Worm (Caenorhabditis elegans) whole organism, young adult: Measurements from ENCODE around the gene ndg-4.
A peak's percentile ranks its signal among the peaks of the same experiment; 100 is the strongest.

Experiments
- C06A6.2 ChIP-seq: fragments of 200-800 bp; sonication (Bioruptor generic); conservative IDR thresholded peaks from 2 replicates; pipeline ENCODE4 v1.3.6; 2022; ENCODE audit warnings: missing genetic modification characterization, missing compliant biosample characterization
- C17E4.6 ChIP-seq: fragments of 200-800 bp; sonication (Bioruptor generic); IDR thresholded peaks from 2 replicates; pipeline ENCODE4 v1.3.6; 2022; ENCODE audit warnings: missing genetic modification reagents, missing genetic modification characterization, missing compliant biosample characterization
- F10E7.11 ChIP-seq: sonication (generic microtip); optimal IDR thresholded peaks from 2 replicates; lab custom pipeline; 2017; ENCODE audit warnings: mild to moderate bottlenecking, missing genetic modification characterization, moderate library complexity, missing compliant biosample characterization
- F57C9.4 ChIP-seq: sonication (generic microtip); optimal IDR thresholded peaks from 2 replicates; lab custom pipeline; 2017; ENCODE audit warnings: mild to moderate bottlenecking, missing genetic modification characterization, missing compliant biosample characterization
- K12H6.12 ChIP-seq: fragments of 200-800 bp; sonication (Bioruptor generic); optimal IDR thresholded peaks from 2 replicates; lab custom pipeline; 2018; ENCODE audit warnings: mild to moderate bottlenecking, missing genetic modification characterization, missing compliant biosample characterization
- akir-1 ChIP-seq: fragments of 200-800 bp; sonication (Bioruptor generic); optimal IDR thresholded peaks from 2 replicates; lab custom pipeline; 2018; ENCODE audit warnings: mild to moderate bottlenecking, missing genetic modification characterization, moderate library complexity, missing compliant biosample characterization
- ama-1 ChIP-seq, 3 experiments: fragments of 150-350 bp in 1 of 3; sonication (generic microtip) in 2 of 3; optimal IDR thresholded peaks; 2 replicates each; lab custom pipeline; 2014 to 2018; ENCODE audit warnings: missing biosample characterization in 2 of 3, missing genetic modification characterization in 2 of 3, missing genetic modification reagents in 2 of 3
- aptf-3 ChIP-seq: fragments of 200-800 bp; sonication (Bioruptor generic); IDR thresholded peaks from 2 replicates; pipeline ENCODE4 v1.3.6; 2022; ENCODE audit warnings: missing genetic modification characterization, missing compliant biosample characterization
- atf-7 ChIP-seq: sonication (generic microtip); optimal IDR thresholded peaks from 2 replicates; lab custom pipeline; 2017; ENCODE audit warnings: mild to moderate bottlenecking, missing genetic modification characterization, missing compliant biosample characterization
- attf-5 ChIP-seq: fragments of 200-800 bp; sonication (Bioruptor generic); optimal IDR thresholded peaks from 2 replicates; lab custom pipeline; 2018; ENCODE audit warnings: mild to moderate bottlenecking, missing genetic modification characterization, missing compliant biosample characterization
- attf-6 ChIP-seq: fragments of 200-800 bp; sonication (Bioruptor generic); IDR thresholded peaks from 2 replicates; pipeline ENCODE4 v1.3.6; 2022; ENCODE audit warnings: missing genetic modification reagents, missing genetic modification characterization, missing compliant biosample characterization
- cebp-1 ChIP-seq, 2 experiments: fragments of 200-800 bp in 1 of 2; sonication (Bioruptor generic) in 1 of 2; sonication (generic microtip) in 1 of 2; IDR thresholded peaks in 1 of 2; optimal IDR thresholded peaks in 1 of 2; 2 replicates each; pipeline versions ENCODE4 v1.3.6 to Lab custom; 2017 to 2022; ENCODE audit warnings: missing compliant biosample characterization in 2 of 2, missing genetic modification characterization in 2 of 2, mild to moderate bottlenecking in 1 of 2, missing genetic modification reagents in 1 of 2, moderate library complexity in 1 of 2
- ceh-100 ChIP-seq: fragments of 200-800 bp; sonication (Bioruptor generic); IDR thresholded peaks from 2 replicates; pipeline ENCODE4 v1.3.6; 2022; ENCODE audit warnings: missing genetic modification reagents, missing genetic modification characterization, missing compliant biosample characterization
- chd-7 ChIP-seq: sonication (generic microtip); optimal IDR thresholded peaks from 2 replicates; lab custom pipeline; 2016; ENCODE audit warnings: mild to moderate bottlenecking, missing genetic modification characterization, moderate library complexity, missing compliant biosample characterization
- die-1 ChIP-seq: sonication (generic microtip); optimal IDR thresholded peaks from 2 replicates; lab custom pipeline; 2016; ENCODE audit warnings: missing genotype, mild to moderate bottlenecking, missing genetic modification characterization, missing compliant biosample characterization
- dox-1 ChIP-seq: fragments of 200-800 bp; sonication (Bioruptor generic); IDR thresholded peaks from 2 replicates; pipeline ENCODE4 v1.3.6; 2022; ENCODE audit warnings: missing genetic modification reagents, missing genetic modification characterization, missing compliant biosample characterization
- dpl-1 ChIP-seq: fragments of 150-350 bp; optimal IDR thresholded peaks from 2 replicates; lab custom pipeline; 2014; ENCODE audit warnings: missing biosample characterization, missing genetic modification reagents, missing genetic modification characterization
- ekl-4 ChIP-seq: fragments of 200-800 bp; sonication (Bioruptor generic); IDR thresholded peaks from 2 replicates; pipeline ENCODE4 v1.3.6; 2022; ENCODE audit warnings: missing genetic modification reagents, missing genetic modification characterization, missing compliant biosample characterization
- him-1 ChIP-seq: sonication (generic microtip); optimal IDR thresholded peaks from 2 replicates; lab custom pipeline; 2016; ENCODE audit warnings: missing genotype, missing genetic modification reagents, missing genetic modification characterization, missing compliant biosample characterization
- hmg-1.2 ChIP-seq: fragments of 200-800 bp; sonication (Bioruptor generic); IDR thresholded peaks from 2 replicates; pipeline ENCODE4 v1.3.6; 2022; ENCODE audit warnings: missing genetic modification reagents, missing genetic modification characterization, missing compliant biosample characterization
- let-526 ChIP-seq: fragments of 200-800 bp; sonication (Bioruptor generic); IDR thresholded peaks from 2 replicates; pipeline ENCODE4 v1.3.6; 2022; ENCODE audit warnings: missing genetic modification reagents, missing genetic modification characterization, missing compliant biosample characterization
- lin-40 ChIP-seq: sonication (generic microtip); optimal IDR thresholded peaks from 2 replicates; lab custom pipeline; 2016; ENCODE audit warnings: missing genetic modification characterization, mild to moderate bottlenecking, missing compliant biosample characterization, missing genotype, missing genetic modification reagents
- madf-10 ChIP-seq: sonication (generic microtip); optimal IDR thresholded peaks from 2 replicates; lab custom pipeline; 2016; ENCODE audit warnings: mild to moderate bottlenecking, missing genetic modification characterization, missing compliant biosample characterization
- mcd-1 ChIP-seq: fragments of 200-800 bp; sonication (Bioruptor generic); IDR thresholded peaks from 2 replicates; pipeline ENCODE4 v1.3.6; 2022; ENCODE audit warnings: missing genetic modification reagents, missing genetic modification characterization, missing compliant biosample characterization
- nfyb-1 ChIP-seq: fragments of 200-800 bp; sonication (Bioruptor generic); IDR thresholded peaks from 2 replicates; pipeline ENCODE4 v1.3.6; 2022; ENCODE audit warnings: missing genetic modification reagents, missing genetic modification characterization, missing compliant biosample characterization
- nhr-80 ChIP-seq: sonication (generic microtip); optimal IDR thresholded peaks from 2 replicates; lab custom pipeline; 2016; ENCODE audit warnings: missing genetic modification characterization, missing compliant biosample characterization
- pbrm-1 ChIP-seq: fragments of 200-800 bp; sonication (Bioruptor generic); IDR thresholded peaks from 2 replicates; pipeline ENCODE4 v1.3.6; 2022; ENCODE audit warnings: missing genetic modification reagents, missing genetic modification characterization, missing compliant biosample characterization
- pha-4 ChIP-seq: fragments of 150-350 bp; sonication (generic microtip); optimal IDR thresholded peaks from 2 replicates; lab custom pipeline; 2014; ENCODE audit warnings: missing biosample characterization, missing genetic modification reagents, missing genetic modification characterization
- somi-1 ChIP-seq: fragments of 200-800 bp; sonication (Bioruptor generic); optimal IDR thresholded peaks from 2 replicates; lab custom pipeline; 2018; ENCODE audit warnings: mild to moderate bottlenecking, missing genetic modification characterization, missing compliant biosample characterization
- tbx-9 ChIP-seq: sonication (generic microtip); optimal IDR thresholded peaks from 2 replicates; lab custom pipeline; 2016; ENCODE audit warnings: borderline replicate concordance, missing genetic modification characterization, inconsistent platforms, missing compliant biosample characterization
- tlf-1 ChIP-seq: fragments of 200-800 bp; sonication (Bioruptor generic); optimal IDR thresholded peaks from 2 replicates; lab custom pipeline; 2018; ENCODE audit warnings: mild to moderate bottlenecking, missing genetic modification characterization, missing compliant biosample characterization
- xnd-1 ChIP-seq: sonication (generic microtip); optimal IDR thresholded peaks from 2 replicates; lab custom pipeline; 2016; ENCODE audit warnings: missing genotype, missing genetic modification reagents, missing genetic modification characterization, missing compliant biosample characterization
- zfh-2 ChIP-seq: fragments of 200-800 bp; sonication (Bioruptor generic); conservative IDR thresholded peaks from 2 replicates; pipeline ENCODE4 v1.3.6; 2022; ENCODE audit warnings: missing genetic modification reagents, missing genetic modification characterization, missing compliant biosample characterization
- ztf-3 ChIP-seq: fragments of 200-800 bp; sonication (Bioruptor generic); optimal IDR thresholded peaks from 2 replicates; lab custom pipeline; 2018; ENCODE audit warnings: mild to moderate bottlenecking, missing genetic modification characterization, missing compliant biosample characterization

Gene ndg-4

ce11 chrIII:4504934-4505484 lies 37.8 kb upstream of the ndg-4 start:
- TF ChIP-seq somi-1 (GFP tag; lab: Kevin White, UChicago): no peak
- TF ChIP-seq pbrm-1 (GFP tag; lab: Robert Waterston, UW): 0 out of 2 replicates have a peak, but pooled peaks have one; percentile 36

DNA sequence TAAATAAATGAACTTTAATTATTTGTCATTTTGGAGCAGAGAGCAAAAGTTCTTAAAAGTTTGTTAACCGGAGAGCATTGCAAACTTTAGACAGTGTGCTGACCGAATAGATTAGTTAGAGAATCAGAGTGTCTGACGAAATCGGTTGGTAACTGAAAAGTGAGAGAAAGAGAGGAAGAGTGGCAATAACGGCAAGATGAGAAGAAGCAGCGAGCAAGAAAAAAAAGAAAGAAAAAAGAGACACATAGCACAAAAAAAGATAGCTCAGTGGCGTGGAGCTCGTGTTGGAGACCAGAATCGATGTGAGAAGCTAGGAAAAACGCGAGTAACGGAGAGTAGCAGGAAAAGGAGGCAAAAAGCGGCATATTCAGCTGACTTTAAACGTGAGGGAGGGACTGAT lies 37.2 kb upstream of the ndg-4 start:
- TF ChIP-seq tlf-1 (GFP tag; lab: Kevin White, UChicago): no peak
- peak; percentile 51; the same call in 1 of the 2 replicates for TF ChIP-seq dox-1 (GFP tag; lab: Robert Waterston, UW)
- TF ChIP-seq somi-1 (GFP tag; lab: Kevin White, UChicago): no peak
- peak; percentile 14 for TF ChIP-seq K12H6.12 (tag; lab: Kevin White, UChicago)
- no peak for TF ChIP-seq F10E7.11
- no peak for TF ChIP-seq madf-10 (tag; lab: Kevin White, UChicago)
- peak; percentile 36 for TF ChIP-seq chd-7 (tag; lab: Kevin White, UChicago)
- TF ChIP-seq mcd-1 (GFP tag; lab: Robert Waterston, UW): 0 out of 2 replicates have a peak, but pooled peaks have one; percentile 10
- TF ChIP-seq nhr-80 (tag; lab: Kevin White, UChicago): peak; percentile 73
- TF ChIP-seq atf-7: peak; percentile 27
- TF ChIP-seq lin-40: peak; percentile 1
- peak; percentile 62 for TF ChIP-seq cebp-1 (GFP tag; IDR thresholded peaks at IDR 0.05; lab: Robert Waterston, UW)
- peak; percentile 87 for TF ChIP-seq cebp-1 (tag; optimal IDR thresholded peaks at IDR 0.05; lab: Kevin White, UChicago)
- TF ChIP-seq zfh-2 (GFP tag; lab: Robert Waterston, UW): peak; percentile 62
- TF ChIP-seq akir-1 (GFP tag; lab: Kevin White, UChicago): no peak
- peak; percentile 33 for TF ChIP-seq attf-5
- peak; percentile 45 for TF ChIP-seq hmg-1.2 (GFP tag; lab: Robert Waterston, UW)
- TF ChIP-seq xnd-1 (tag; lab: Kevin White, UChicago): no peak
- TF ChIP-seq, all 124 proteins: peak for 11

DNA sequence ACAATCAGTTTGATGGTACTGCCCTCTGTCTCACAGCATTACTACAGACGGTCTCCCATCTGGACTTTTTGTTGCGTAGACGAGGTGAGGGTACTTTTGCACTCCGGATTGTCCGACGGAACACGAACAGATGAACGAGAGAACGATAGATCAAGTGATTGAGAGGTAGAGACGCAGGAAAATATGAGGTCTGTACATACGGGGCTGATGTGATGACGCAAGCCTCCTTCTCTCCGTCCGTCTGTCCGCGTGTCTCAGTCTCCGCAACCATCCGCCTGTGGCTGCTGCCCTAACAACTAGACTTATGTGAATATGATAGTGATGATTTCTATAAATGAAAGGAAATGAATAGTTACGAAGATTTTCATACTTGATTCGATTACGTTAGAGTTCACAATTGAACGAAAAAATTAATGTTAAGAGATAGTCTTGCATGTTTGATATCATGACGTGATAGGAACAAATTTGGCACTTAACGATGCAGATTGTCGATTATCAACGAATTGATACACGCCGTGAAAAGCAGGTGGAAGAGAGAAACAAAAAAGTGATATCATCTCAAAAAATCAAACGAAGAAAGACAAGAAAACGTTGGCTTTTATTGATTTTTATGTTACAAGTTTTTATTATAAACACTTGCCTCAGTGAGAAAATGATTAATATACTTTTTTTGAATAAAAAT lies 35.5 kb upstream of the ndg-4 start:
- TF ChIP-seq C06A6.2 (GFP tag; lab: Robert Waterston, UW) (no peak), tbx-9 (tag; lab: Kevin White, UChicago) (no peak), die-1 (tag; lab: Kevin White, UChicago) (no peak), F10E7.11 (no peak), dox-1 (GFP tag; lab: Robert Waterston, UW) (no peak), F57C9.4 (tag; lab: Kevin White, UChicago) (no peak), somi-1 (GFP tag; lab: Kevin White, UChicago) (no peak), pha-4 (no peak), C17E4.6 (no peak), zfh-2 (GFP tag; lab: Robert Waterston, UW) (0 out of 2 replicates have a peak, but pooled peaks have one; percentile 40), him-1 (tag; lab: Kevin White, UChicago) (no peak), ceh-100 (GFP tag; lab: Robert Waterston, UW) (no peak), nhr-80 (tag; lab: Kevin White, UChicago) (peak; percentile 61), ama-1 (optimal IDR thresholded peaks at IDR 0.05; lab: Kevin White, UChicago) (no peak), ama-1 (GFP tag; optimal IDR thresholded peaks at IDR 0.05; lab: Kevin White, UChicago) (no peak), tlf-1 (GFP tag; lab: Kevin White, UChicago) (no peak), dpl-1 (GFP tag; lab: Kevin White, UChicago) (no peak), attf-6 (GFP tag; lab: Robert Waterston, UW) (no peak), let-526 (GFP tag; lab: Robert Waterston, UW) (no peak), ztf-3 (GFP tag; lab: Kevin White, UChicago) (no peak), atf-7 (peak; percentile 94), ekl-4 (no peak), attf-5 (no peak), aptf-3 (GFP tag; lab: Robert Waterston, UW) (no peak), akir-1 (GFP tag; lab: Kevin White, UChicago) (no peak), nfyb-1 (GFP tag; lab: Robert Waterston, UW) (peak; percentile 48; the same call in 1 of the 2 replicates)
- TF ChIP-seq, all 124 proteins: peak for 4
